Fruit fly (Drosophila melanogaster): ENCODE measurements around the gene Dim1.

The Dim1 gene

DNA sequence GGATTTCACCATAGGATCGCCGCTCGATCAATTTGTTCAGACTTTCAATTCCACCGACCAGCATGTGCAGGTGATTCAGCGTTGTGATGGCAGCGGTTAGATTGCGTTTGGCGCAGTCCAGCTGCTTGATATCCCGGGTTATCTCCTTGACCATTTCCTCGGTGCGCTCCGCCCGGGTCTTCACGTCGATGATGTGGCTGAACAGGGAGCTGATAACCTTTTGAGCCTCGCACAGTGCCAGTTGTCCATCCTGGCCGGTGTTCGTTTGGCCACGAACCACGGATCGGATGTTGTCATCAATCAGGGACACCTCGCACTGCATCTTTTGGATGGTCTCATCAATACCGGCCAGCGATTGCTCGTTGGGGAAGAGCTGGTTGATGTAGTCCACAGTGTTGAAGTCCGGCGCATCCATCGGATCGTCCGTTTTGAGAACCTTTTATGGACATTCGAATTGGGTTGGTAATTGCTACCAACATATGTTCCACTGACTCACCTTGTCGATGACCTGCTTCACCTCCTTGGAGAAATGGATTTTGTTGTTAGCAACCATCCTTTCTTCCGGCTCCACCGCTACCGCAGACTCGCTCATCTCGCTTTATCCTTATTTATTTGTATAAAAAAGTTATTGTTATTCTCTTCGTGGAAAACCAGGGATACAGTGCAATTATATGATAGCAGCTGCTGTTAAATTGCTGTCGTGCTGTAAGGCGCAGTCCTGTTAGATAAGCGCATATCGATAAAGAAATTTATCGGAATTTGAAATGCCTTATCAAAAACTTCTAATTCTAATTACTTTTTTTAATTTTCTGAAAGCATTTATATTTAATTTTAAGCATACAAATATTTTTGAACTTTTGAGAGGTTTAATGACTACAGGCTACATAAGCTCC lies 17.4 kb upstream of the Dim1 start, which contains the start of gene Vps53 (continued):
- TF ChIP-seq Lim3 (GFP tag; IDR thresholded peaks at IDR 0.05) (no peak), Gug (GFP tag; IDR thresholded peaks at IDR 0.05) (no peak), pho (GFP tag; optimal IDR thresholded peaks at IDR 0.05) (no peak), Elba2 (GFP tag; optimal IDR thresholded peaks at IDR 0.05) (no peak), Sry-δ (GFP tag; optimal IDR thresholded peaks at IDR 0.05) (no peak), YL-1 (GFP tag; optimal IDR thresholded peaks at IDR 0.05) (peak; percentile 15), BEAF-32 (GFP tag; optimal IDR thresholded peaks at IDR 0.05) (peak; percentile 54), sqz (GFP tag; optimal IDR thresholded peaks at IDR 0.05) (no peak), CG8089 (GFP tag; optimal IDR thresholded peaks at IDR 0.05) (no peak), her (GFP tag; optimal IDR thresholded peaks at IDR 0.05) (no peak), Dp (GFP tag; optimal IDR thresholded peaks at IDR 0.05) (peak; percentile 85), grau (tag; optimal IDR thresholded peaks at IDR 0.05) (no peak), CG4424 (GFP tag; optimal IDR thresholded peaks at IDR 0.05) (no peak), CG14710 (tag; optimal IDR thresholded peaks at IDR 0.05) (peak; percentile 11), GATAe (GFP tag; conservative IDR thresholded peaks at IDR 0.05) (peak; percentile 48; the same call in 1 of the 2 replicates), danr (GFP tag; IDR thresholded peaks at IDR 0.05) (no peak), CG8924 (tag; optimal IDR thresholded peaks at IDR 0.05) (no peak), sug (tag; optimal IDR thresholded peaks at IDR 0.05) (no peak), ftz-f1 (GFP tag; optimal IDR thresholded peaks at IDR 0.05) (no peak), gro (GFP tag; optimal IDR thresholded peaks at IDR 0.05) (no peak), CG13287 (GFP tag; IDR thresholded peaks at IDR 0.05; ENCODE audit: partially characterized antibody) (peak; percentile 61), unc-4 (GFP tag; IDR thresholded peaks at IDR 0.05; ENCODE audit: partially characterized antibody) (peak; percentile 35; the same call in 1 of the 2 replicates), sob (GFP tag; IDR thresholded peaks at IDR 0.05) (no peak), emc (GFP tag; optimal IDR thresholded peaks at IDR 0.05) (no peak), Ets97D (GFP tag; optimal IDR thresholded peaks at IDR 0.05) (no peak), CG3838 (GFP tag; optimal IDR thresholded peaks at IDR 0.05) (no peak), grn (GFP tag; optimal IDR thresholded peaks at IDR 0.05) (peak; percentile 77), CG6765 (GFP tag; optimal IDR thresholded peaks at IDR 0.05) (no peak), pros (GFP tag; optimal IDR thresholded peaks at IDR 0.05) (no peak), sim (GFP tag; IDR thresholded peaks at IDR 0.05) (no peak), Neu2 (GFP tag; optimal IDR thresholded peaks at IDR 0.05; ENCODE audit: borderline replicate concordance) (no peak), Xbp1 (GFP tag; optimal IDR thresholded peaks at IDR 0.05) (no peak), pzg (GFP tag; optimal IDR thresholded peaks at IDR 0.05) (peak; percentile 56), Lhr (GFP tag; optimal IDR thresholded peaks at IDR 0.05) (no peak), z (GFP tag; IDR thresholded peaks at IDR 0.05) (no peak), Antp (GFP tag; optimal IDR thresholded peaks at IDR 0.05) (no peak), Deaf1 (tag; optimal IDR thresholded peaks at IDR 0.05) (no peak), CG15514 (GFP tag; optimal IDR thresholded peaks at IDR 0.05) (no peak), CG6689 (GFP tag; IDR thresholded peaks at IDR 0.05) (no peak), ro (GFP tag; IDR thresholded peaks at IDR 0.05) (no peak), cas (GFP tag; IDR thresholded peaks at IDR 0.05) (no peak), gt (GFP tag; IDR thresholded peaks at IDR 0.05) (no peak), mam (GFP tag; optimal IDR thresholded peaks at IDR 0.05) (no peak), CG12942 (GFP tag; optimal IDR thresholded peaks at IDR 0.05) (no peak), Asciz (GFP tag; optimal IDR thresholded peaks at IDR 0.05) (no peak), p53 (GFP tag; optimal IDR thresholded peaks at IDR 0.05) (no peak), CG16863 (GFP tag; optimal IDR thresholded peaks at IDR 0.05) (no peak), BtbVII (GFP tag; optimal IDR thresholded peaks at IDR 0.05) (no peak), CG6854 (GFP tag; optimal IDR thresholded peaks at IDR 0.05) (no peak)

All from whole organism, embryonic.